Fruit fly (Drosophila melanogaster) whole organism, embryonic: ENCODE results near the gene CG17839.

ENCODE experiments used
- Bteb2 ChIP-seq: fragments of 200-800 bp; sonication (Bioruptor generic); optimal IDR thresholded peaks from 2 replicates; lab custom pipeline; 2016; ENCODE audit warnings: missing biosample characterization, missing genetic modification characterization
- CG10462 ChIP-seq: fragments of 200-800 bp; sonication (Bioruptor generic); optimal IDR thresholded peaks from 2 replicates; lab custom pipeline; 2016; ENCODE audit warnings: missing biosample characterization, missing genetic modification characterization
- CG10565 ChIP-seq: fragments of 200-800 bp; sonication (Bioruptor generic); optimal IDR thresholded peaks from 3 replicates; lab custom pipeline; 2016; ENCODE audit warnings: missing biosample characterization, mild to moderate bottlenecking, missing genetic modification characterization
- CG11085 ChIP-seq: fragments of 200-800 bp; sonication (Bioruptor generic); IDR thresholded peaks from 2 replicates; pipeline ENCODE4 v1.3.6; 2022; ENCODE audit warnings: missing biosample characterization, missing genetic modification characterization
- CG11456 ChIP-seq: fragments of 200-800 bp; sonication (Bioruptor generic); IDR thresholded peaks from 3 replicates; pipeline ENCODE4 v1.3.6; 2022; ENCODE audit warnings: missing biosample characterization, missing genetic modification characterization
- CG12155 ChIP-seq: fragments of 200-800 bp; sonication (Bioruptor generic); optimal IDR thresholded peaks from 3 replicates; lab custom pipeline; 2016; ENCODE audit warnings: missing biosample characterization, missing genetic modification characterization
- CG13287 ChIP-seq: fragments of 200-800 bp; sonication (Bioruptor generic); IDR thresholded peaks from 2 replicates; pipeline ENCODE4 v1.3.6; 2022; ENCODE audit warnings: missing biosample characterization, missing genetic modification characterization; ENCODE audit not compliant: partially characterized antibody
- CG14050 ChIP-seq: fragments of 200-800 bp; sonication (Bioruptor generic); IDR thresholded peaks from 3 replicates; pipeline ENCODE4 v1.3.6; 2022; ENCODE audit warnings: missing biosample characterization, missing genetic modification characterization
- CG1602 ChIP-seq: fragments of 200-800 bp; sonication (Bioruptor generic); optimal IDR thresholded peaks from 3 replicates; lab custom pipeline; 2016; ENCODE audit warnings: missing biosample characterization, missing genetic modification characterization
- CG18011 ChIP-seq: fragments of 200-800 bp; sonication (Bioruptor generic); optimal IDR thresholded peaks from 2 replicates; lab custom pipeline; 2017; ENCODE audit warnings: missing biosample characterization, missing genetic modification characterization, mild to moderate bottlenecking, moderate library complexity, missing genotype
- CG2889 ChIP-seq: fragments of 200-800 bp; sonication (Bioruptor generic); IDR thresholded peaks from 3 replicates; pipeline ENCODE4 v1.3.6; 2022; ENCODE audit warnings: missing biosample characterization, missing genetic modification characterization
- CG30020 ChIP-seq: fragments of 200-800 bp; optimal IDR thresholded peaks from 2 replicates; lab custom pipeline; 2019; ENCODE audit warnings: missing biosample characterization, mild to moderate bottlenecking, missing genetic modification characterization, moderate library complexity
- CG30431 ChIP-seq: fragments of 200-800 bp; sonication (Bioruptor generic); optimal IDR thresholded peaks from 2 replicates; lab custom pipeline; 2017; ENCODE audit warnings: missing biosample characterization, missing genetic modification characterization
- CG31365 ChIP-seq: fragments of 200-800 bp; sonication (Bioruptor generic); optimal IDR thresholded peaks from 2 replicates; lab custom pipeline; 2018; ENCODE audit warnings: missing biosample characterization, mild to moderate bottlenecking, missing genetic modification characterization
- CG31388 ChIP-seq: fragments of 200-800 bp; sonication (Bioruptor generic); optimal IDR thresholded peaks from 2 replicates; lab custom pipeline; 2016; ENCODE audit warnings: missing biosample characterization, missing genetic modification characterization
- CG3726 ChIP-seq: fragments of 200-800 bp; sonication (Bioruptor generic); IDR thresholded peaks from 3 replicates; pipeline ENCODE4, ENCODE4 v1.3.6; 2022; ENCODE audit warnings: missing biosample characterization, missing genetic modification characterization
- CG3838 ChIP-seq: fragments of 200-800 bp; sonication (Bioruptor generic); optimal IDR thresholded peaks from 3 replicates; lab custom pipeline; 2016; ENCODE audit warnings: missing biosample characterization, missing genetic modification characterization
- CG43689 ChIP-seq: fragments of 200-800 bp; sonication (Bioruptor generic); IDR thresholded peaks from 2 replicates; pipeline ENCODE4 v1.3.6; 2022; ENCODE audit warnings: missing biosample characterization, missing genetic modification characterization
- CG5180 ChIP-seq: fragments of 200-800 bp; sonication (Bioruptor generic); optimal IDR thresholded peaks from 3 replicates; lab custom pipeline; 2017; ENCODE audit warnings: missing biosample characterization, missing genetic modification characterization, mild to moderate bottlenecking, moderate library complexity, missing genetic modification reagents
- CG6175 ChIP-seq: fragments of 200-800 bp; sonication (Bioruptor generic); IDR thresholded peaks from 3 replicates; pipeline ENCODE4 v1.3.6; 2022; ENCODE audit warnings: missing biosample characterization, missing genetic modification characterization
- CG6765 ChIP-seq: fragments of 200-800 bp; sonication (Bioruptor generic); optimal IDR thresholded peaks from 3 replicates; lab custom pipeline; 2017; ENCODE audit warnings: missing biosample characterization, mild to moderate bottlenecking, missing genetic modification characterization
- CG8290 ChIP-seq, 3 experiments: fragments of 200-800 bp; sonication (Bioruptor generic); optimal IDR thresholded peaks; 2 replicates each; lab custom pipeline; 2016 to 2019; ENCODE audit warnings: missing biosample characterization in 3 of 3, missing genetic modification characterization in 3 of 3, mild to moderate bottlenecking in 2 of 3, moderate library complexity in 1 of 3
- CG8388 ChIP-seq: fragments of 200-800 bp; sonication (Bioruptor generic); optimal IDR thresholded peaks from 2 replicates; lab custom pipeline; 2019; ENCODE audit warnings: missing biosample characterization, mild to moderate bottlenecking, missing genetic modification characterization, moderate library complexity
- Dip3 ChIP-seq: fragments of 200-800 bp; sonication (Bioruptor generic); optimal IDR thresholded peaks from 3 replicates; lab custom pipeline; 2016; ENCODE audit warnings: missing biosample characterization, missing genetic modification characterization
- Ets97D ChIP-seq: fragments of 200-800 bp; sonication (Bioruptor generic); optimal IDR thresholded peaks from 3 replicates; lab custom pipeline; 2016; ENCODE audit warnings: missing biosample characterization, missing genetic modification characterization
- Hsf ChIP-seq: fragments of 200-800 bp; sonication (Bioruptor generic); optimal IDR thresholded peaks from 3 replicates; lab custom pipeline; 2016; ENCODE audit warnings: missing biosample characterization, missing genetic modification characterization
- Lim3 ChIP-seq: fragments of 200-800 bp; sonication (Bioruptor generic); IDR thresholded peaks from 2 replicates; pipeline ENCODE4 v1.3.6; 2022; ENCODE audit warnings: missing biosample characterization, missing genetic modification characterization
- NK7.1 ChIP-seq: fragments of 200-800 bp; sonication (Bioruptor generic); optimal IDR thresholded peaks from 3 replicates; lab custom pipeline; 2016; ENCODE audit warnings: missing biosample characterization, missing genetic modification characterization
- Rx ChIP-seq: fragments of 200-800 bp; sonication (Bioruptor generic); IDR thresholded peaks from 2 replicates; pipeline ENCODE4 v1.3.6; 2022; ENCODE audit warnings: missing biosample characterization, missing genetic modification characterization
- Stat92E ChIP-seq, 3 experiments: fragments of >200 bp in 2 of 3; fragments of 200-800 bp in 1 of 3; sonication (Bioruptor generic) in 1 of 3; optimal IDR thresholded peaks; 2 replicates each; lab custom pipeline; 2017 to 2019; ENCODE audit warnings: missing biosample characterization in 3 of 3, missing genetic modification characterization in 3 of 3, mild to moderate bottlenecking in 1 of 3, moderate library complexity in 1 of 3
- YL-1 ChIP-seq: fragments of 200-800 bp; sonication (Bioruptor generic); optimal IDR thresholded peaks from 3 replicates; lab custom pipeline; 2017; ENCODE audit warnings: missing biosample characterization, mild to moderate bottlenecking, missing genetic modification characterization
- ara ChIP-seq: fragments of 200-800 bp; sonication (Bioruptor generic); IDR thresholded peaks from 2 replicates; pipeline ENCODE4 v1.3.6; 2022; ENCODE audit warnings: missing biosample characterization, missing genetic modification characterization
- az2 ChIP-seq: fragments of 200-800 bp; sonication (Bioruptor generic); optimal IDR thresholded peaks from 3 replicates; lab custom pipeline; 2016; ENCODE audit warnings: missing biosample characterization, missing genetic modification characterization
- cato ChIP-seq: fragments of 200-800 bp; sonication (Bioruptor generic); optimal IDR thresholded peaks from 2 replicates; lab custom pipeline; 2016; ENCODE audit warnings: missing biosample characterization, missing genetic modification characterization, borderline replicate concordance
- chif ChIP-seq, 2 experiments: fragments of 200-800 bp; sonication (Bioruptor generic); optimal IDR thresholded peaks; 3 replicates each; lab custom pipeline; 2016; ENCODE audit warnings: missing biosample characterization in 2 of 2, missing genetic modification characterization in 2 of 2
- chn ChIP-seq: fragments of 200-800 bp; sonication (Bioruptor generic); optimal IDR thresholded peaks from 2 replicates; lab custom pipeline; 2016; ENCODE audit warnings: missing biosample characterization, missing genetic modification characterization
- crc ChIP-seq: fragments of 200-800 bp; sonication (Bioruptor generic); optimal IDR thresholded peaks from 2 replicates; lab custom pipeline; 2016; ENCODE audit warnings: missing biosample characterization, missing genetic modification characterization
- ems ChIP-seq: fragments of 200-800 bp; sonication (Bioruptor generic); optimal IDR thresholded peaks from 3 replicates; lab custom pipeline; 2016; ENCODE audit warnings: missing biosample characterization, missing genetic modification characterization
- eyg ChIP-seq: fragments of 200-800 bp; sonication (Bioruptor generic); optimal IDR thresholded peaks from 3 replicates; lab custom pipeline; 2016; ENCODE audit warnings: missing biosample characterization, missing genetic modification characterization
- gce ChIP-seq: fragments of 200-800 bp; sonication (Bioruptor generic); IDR thresholded peaks from 3 replicates; pipeline ENCODE4 v1.3.6; 2022; ENCODE audit warnings: missing biosample characterization, missing genetic modification characterization
- inv ChIP-seq: fragments of 200-800 bp; sonication (Bioruptor generic); IDR thresholded peaks from 2 replicates; pipeline ENCODE4 v1.3.6; 2022; ENCODE audit warnings: missing biosample characterization, missing genetic modification characterization; ENCODE audit not compliant: partially characterized antibody
- lmd ChIP-seq: fragments of 200-800 bp; sonication (Bioruptor generic); IDR thresholded peaks from 2 replicates; pipeline ENCODE4 v1.3.6; 2022; ENCODE audit warnings: missing biosample characterization, missing genetic modification characterization
- lola ChIP-seq, 3 experiments: fragments of >200 bp in 2 of 3; fragments of 200-800 bp in 1 of 3; sonication (Bioruptor generic) in 1 of 3; optimal IDR thresholded peaks; 2 replicates each; lab custom pipeline; 2017 to 2019; ENCODE audit warnings: missing biosample characterization in 3 of 3, missing genetic modification characterization in 3 of 3, mild to moderate bottlenecking in 1 of 3, moderate library complexity in 1 of 3
- mam ChIP-seq: fragments of 200-800 bp; sonication (Bioruptor generic); optimal IDR thresholded peaks from 3 replicates; lab custom pipeline; 2016; ENCODE audit warnings: missing biosample characterization, missing genetic modification characterization
- p53 ChIP-seq: fragments of 200-800 bp; sonication (Bioruptor generic); optimal IDR thresholded peaks from 2 replicates; lab custom pipeline; 2016; ENCODE audit warnings: missing biosample characterization, missing genetic modification characterization
- vvl ChIP-seq: fragments of 200-800 bp; sonication (Bioruptor generic); IDR thresholded peaks from 2 replicates; pipeline ENCODE4 v1.3.6; 2022; ENCODE audit warnings: missing biosample characterization, missing genetic modification characterization
- wor ChIP-seq: fragments of 200-800 bp; sonication (Bioruptor generic); IDR thresholded peaks from 2 replicates; pipeline ENCODE4 v1.3.6; 2022; ENCODE audit warnings: missing biosample characterization, missing genetic modification characterization
- zen2 ChIP-seq: fragments of 200-800 bp; sonication (Bioruptor generic); IDR thresholded peaks from 3 replicates; pipeline ENCODE4 v1.3.6; 2022; ENCODE audit warnings: missing biosample characterization, missing genetic modification characterization; ENCODE audit not compliant: partially characterized antibody
- zf30C ChIP-seq: fragments of 200-800 bp; sonication (Bioruptor generic); optimal IDR thresholded peaks from 3 replicates; lab custom pipeline; 2018; ENCODE audit warnings: missing biosample characterization, mild to moderate bottlenecking, missing genetic modification characterization

CG17839 gene

DNA sequence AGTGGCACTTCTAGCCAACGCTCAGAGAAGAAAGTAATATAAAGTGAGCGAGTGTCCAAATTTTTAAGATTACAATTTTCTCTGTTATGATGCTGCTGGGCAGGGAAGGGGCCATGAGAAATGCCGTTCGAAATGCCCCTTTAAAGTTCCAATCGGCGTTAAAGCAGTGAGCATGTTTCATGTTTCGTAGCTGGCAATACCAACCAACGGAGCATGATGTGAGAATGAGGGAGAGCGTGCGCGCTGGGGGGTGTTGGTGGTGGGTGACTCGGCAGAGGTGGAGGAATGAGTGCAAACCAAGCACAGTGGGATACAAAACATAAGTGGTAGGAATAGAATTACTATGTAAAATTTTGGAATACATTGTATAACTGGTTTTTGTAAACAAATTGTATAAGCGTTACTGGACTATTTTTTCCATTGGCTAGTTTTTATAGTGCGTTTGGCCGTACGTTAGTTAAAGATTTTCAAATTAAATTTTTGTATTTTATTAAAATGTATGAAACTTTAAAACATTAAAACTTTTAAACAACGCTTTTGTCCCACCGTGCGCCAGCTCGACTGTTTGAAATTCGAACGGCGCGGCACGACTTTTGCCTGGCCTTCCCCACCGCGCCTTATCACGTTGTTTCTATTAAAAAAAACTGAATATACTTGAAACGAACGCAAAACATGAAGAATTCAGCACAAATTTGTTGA lies 45.7 kb upstream of the CG17839 start (continued):
- TF ChIP-seq CG3726 (GFP tag; lab: Robert Waterston, UW) (peak; percentile 99), az2 (GFP tag; lab: Kevin White, UChicago) (peak; percentile 99), CG1602 (GFP tag; lab: Kevin White, UChicago) (peak; percentile 99), p53 (GFP tag; lab: Kevin White, UChicago) (peak; percentile 96), CG14050 (GFP tag; lab: Robert Waterston, UW) (peak; percentile 99), CG11456 (peak; percentile 99), Dip3 (peak; percentile 99), CG2889 (GFP tag; lab: Robert Waterston, UW) (peak; percentile 99), Bteb2 (GFP tag; lab: Kevin White, UChicago) (peak; percentile 99), vvl (GFP tag; lab: Robert Waterston, UW) (peak; percentile 100), lmd (GFP tag; lab: Robert Waterston, UW) (peak; percentile 100), CG11085 (peak; percentile 99), Stat92E (GFP tag; optimal IDR thresholded peaks at IDR 0.05; lab: Kevin White, UChicago) (peak in 1 of 3 experiments; percentile 99), CG12155 (peak; percentile 99), CG8290 (GFP tag; optimal IDR thresholded peaks at IDR 0.05; lab: Kevin White, UChicago) (peak; percentile 99), CG8290 (tag; optimal IDR thresholded peaks at IDR 0.05; lab: Kevin White, UChicago) (peak; percentile 98 to 99), NK7.1 (peak; percentile 99), lola (GFP tag; optimal IDR thresholded peaks at IDR 0.05; lab: Kevin White, UChicago) (peak in 1 of 3 experiments; percentile 100), CG30431 (GFP tag; lab: Kevin White, UChicago) (peak; percentile 100), inv (peak; percentile 60), CG30020 (tag; lab: Kevin White, UChicago) (peak; percentile 94), CG10462 (GFP tag; lab: Kevin White, UChicago) (peak; percentile 99), CG31388 (GFP tag; lab: Kevin White, UChicago) (peak; percentile 98), ems (GFP tag; lab: Kevin White, UChicago) (peak; percentile 99), wor (GFP tag; lab: Robert Waterston, UW) (peak; percentile 100), Hsf (GFP tag; lab: Kevin White, UChicago) (peak; percentile 100), CG31365 (peak; percentile 93), gce (GFP tag; lab: Robert Waterston, UW) (peak; percentile 99), chn (GFP tag; lab: Kevin White, UChicago) (peak; percentile 99), Ets97D (GFP tag; lab: Kevin White, UChicago) (peak; percentile 94), CG13287 (peak; percentile 67; the same call in 1 of the 2 replicates), eyg (peak; percentile 98), ara (GFP tag; lab: Robert Waterston, UW) (peak; percentile 99), mam (peak; percentile 99), YL-1 (GFP tag; lab: Kevin White, UChicago) (peak; percentile 100), CG5180 (GFP tag; lab: Kevin White, UChicago) (peak; percentile 95), crc (peak; percentile 98), CG6175 (GFP tag; lab: Robert Waterston, UW) (peak; percentile 99), zf30C (peak; percentile 69), chif (GFP tag; optimal IDR thresholded peaks at IDR 0.05; lab: Kevin White, UChicago) (peak; percentile 99), CG18011 (GFP tag; lab: Kevin White, UChicago) (peak; percentile 94), Lim3 (GFP tag; lab: Robert Waterston, UW) (peak; percentile 99), zen2 (GFP tag; lab: Robert Waterston, UW) (no peak), CG10565 (peak; percentile 97), CG43689 (GFP tag; lab: Robert Waterston, UW) (peak; percentile 99), cato (GFP tag; lab: Kevin White, UChicago) (peak; percentile 99), Rx (peak; percentile 99), CG3838 (GFP tag; lab: Kevin White, UChicago) (peak; percentile 98), CG6765 (GFP tag; lab: Kevin White, UChicago) (peak; percentile 100), CG8388 (GFP tag; lab: Kevin White, UChicago) (peak; percentile 99)
